Worm (Caenorhabditis elegans) whole organism, mixed stage, embryonic: ENCODE results near the gene C01G6.3.

ENCODE experiments used
- blmp-1 ChIP-seq: fragments of 150-350 bp; optimal IDR thresholded peaks from 2 replicates; lab custom pipeline; 2014; ENCODE audit warnings: missing biosample characterization, missing genetic modification characterization
- cnd-1 ChIP-seq: fragments of 200-800 bp; sonication (Bioruptor generic); optimal IDR thresholded peaks from 2 replicates; lab custom pipeline; 2018; ENCODE audit warnings: mild to moderate bottlenecking, missing genetic modification characterization, missing compliant biosample characterization
- pha-4 ChIP-seq: fragments of 150-350 bp; optimal IDR thresholded peaks from 2 replicates; lab custom pipeline; 2018; ENCODE audit warnings: missing biosample characterization, missing genetic modification reagents, missing genetic modification characterization
- unc-39 ChIP-seq: fragments of 150-350 bp; optimal IDR thresholded peaks from 2 replicates; lab custom pipeline; 2014; ENCODE audit warnings: missing biosample characterization, missing genetic modification characterization

ce11 chrII:9263784-9264183 lies 5.9 kb upstream of the C01G6.3 start:
- TF ChIP-seq pha-4 (tag; lab: Kevin White, UChicago) (no peak), unc-39 (no peak), blmp-1 (tag; lab: Kevin White, UChicago) (no peak), cnd-1 (no peak)
